Fruit fly (Drosophila melanogaster) whole organism, embryonic: ENCODE data around the gene CG3348.

ENCODE experiments used
- B-H1 ChIP-seq: fragments of 200-800 bp; sonication (Bioruptor generic); IDR thresholded peaks from 3 replicates; pipeline ENCODE4 v1.3.6; 2022; ENCODE audit warnings: missing biosample characterization, missing genetic modification characterization
- CG11456 ChIP-seq: fragments of 200-800 bp; sonication (Bioruptor generic); IDR thresholded peaks from 3 replicates; pipeline ENCODE4 v1.3.6; 2022; ENCODE audit warnings: missing biosample characterization, missing genetic modification characterization
- CG11696 ChIP-seq: fragments of 200-800 bp; sonication (Bioruptor generic); IDR thresholded peaks from 2 replicates; pipeline ENCODE4 v1.3.6; 2022; ENCODE audit warnings: missing biosample characterization, missing genetic modification characterization
- CG13775 ChIP-seq: fragments of 200-800 bp; sonication (Bioruptor generic); optimal IDR thresholded peaks from 3 replicates; lab custom pipeline; 2017; ENCODE audit warnings: missing biosample characterization, mild to moderate bottlenecking, missing genetic modification characterization
- CG14965 ChIP-seq: fragments of 200-800 bp; sonication (Bioruptor generic); optimal IDR thresholded peaks from 2 replicates; lab custom pipeline; 2016; ENCODE audit warnings: missing biosample characterization, missing genetic modification characterization, borderline replicate concordance
- CG15073 ChIP-seq: fragments of 200-800 bp; sonication (Bioruptor generic); optimal IDR thresholded peaks from 2 replicates; lab custom pipeline; 2016; ENCODE audit warnings: missing biosample characterization, missing genetic modification characterization
- CG15514 ChIP-seq: fragments of 200-800 bp; sonication (Bioruptor generic); optimal IDR thresholded peaks from 3 replicates; lab custom pipeline; 2017; ENCODE audit warnings: missing biosample characterization, missing genetic modification characterization, mild to moderate bottlenecking, moderate library complexity, missing genetic modification reagents
- CG1832 ChIP-seq: fragments of 200-800 bp; sonication (Bioruptor generic); optimal IDR thresholded peaks from 2 replicates; lab custom pipeline; 2017; ENCODE audit warnings: missing biosample characterization, mild to moderate bottlenecking, missing genetic modification characterization, inconsistent platforms
- CG31388 ChIP-seq: fragments of 200-800 bp; sonication (Bioruptor generic); optimal IDR thresholded peaks from 2 replicates; lab custom pipeline; 2016; ENCODE audit warnings: missing biosample characterization, missing genetic modification characterization
- CG5953 ChIP-seq: fragments of 200-800 bp; sonication (Bioruptor generic); IDR thresholded peaks from 2 replicates; pipeline ENCODE4 v1.3.6; 2022; ENCODE audit warnings: missing biosample characterization, missing genetic modification characterization
- CG6683 ChIP-seq: fragments of 200-800 bp; sonication (Bioruptor generic); optimal IDR thresholded peaks from 2 replicates; lab custom pipeline; 2017; ENCODE audit warnings: missing biosample characterization, mild to moderate bottlenecking, missing genetic modification characterization, missing genetic modification reagents
- CG6791 ChIP-seq: fragments of 200-800 bp; sonication (Bioruptor generic); IDR thresholded peaks from 3 replicates; pipeline ENCODE4 v1.3.6; 2022; ENCODE audit warnings: missing biosample characterization, missing genetic modification characterization; ENCODE audit not compliant: partially characterized antibody
- CG7987 ChIP-seq: fragments of 200-800 bp; sonication (Bioruptor generic); optimal IDR thresholded peaks from 2 replicates; lab custom pipeline; 2018; ENCODE audit warnings: missing biosample characterization, mild to moderate bottlenecking, missing genetic modification characterization, moderate library complexity
- Dip2 ChIP-seq: fragments of 200-800 bp; sonication (Bioruptor generic); IDR thresholded peaks from 2 replicates; pipeline ENCODE4 v1.3.6; 2022; ENCODE audit warnings: missing biosample characterization, missing genetic modification characterization
- Eip74EF ChIP-seq, 2 experiments: fragments of 200-800 bp in 1 of 2; fragments of >200 bp in 1 of 2; sonication (Bioruptor generic) in 1 of 2; optimal IDR thresholded peaks; 2 replicates each; lab custom pipeline; 2017 to 2019; ENCODE audit warnings: missing biosample characterization in 2 of 2, missing genetic modification characterization in 2 of 2, mild to moderate bottlenecking in 1 of 2, moderate library complexity in 1 of 2
- Fer1 ChIP-seq: fragments of 200-800 bp; sonication (Bioruptor generic); optimal IDR thresholded peaks from 2 replicates; lab custom pipeline; 2017; ENCODE audit warnings: missing biosample characterization, mild to moderate bottlenecking, missing genetic modification characterization
- Hr3 ChIP-seq: fragments of 200-800 bp; sonication (Bioruptor generic); optimal IDR thresholded peaks from 3 replicates; lab custom pipeline; 2016; ENCODE audit warnings: missing biosample characterization, missing genetic modification characterization
- Lpt ChIP-seq: fragments of >200 bp; optimal IDR thresholded peaks from 2 replicates; lab custom pipeline; 2018; ENCODE audit warnings: missing biosample characterization, missing genetic modification characterization
- Myb ChIP-seq: fragments of 200-800 bp; sonication (Bioruptor generic); optimal IDR thresholded peaks from 2 replicates; lab custom pipeline; 2016; ENCODE audit warnings: missing biosample characterization, missing genetic modification characterization
- Nf-YC ChIP-seq: fragments of 200-800 bp; optimal IDR thresholded peaks from 3 replicates; lab custom pipeline; 2019; ENCODE audit warnings: missing biosample characterization, mild to moderate bottlenecking, missing genetic modification characterization, moderate library complexity
- Sin3A ChIP-seq: fragments of >200 bp; optimal IDR thresholded peaks from 2 replicates; lab custom pipeline; 2018
- amos ChIP-seq: fragments of 200-800 bp; sonication (Bioruptor generic); IDR thresholded peaks from 2 replicates; pipeline ENCODE4 v1.3.6; 2022; ENCODE audit warnings: missing biosample characterization, missing genetic modification characterization; ENCODE audit not compliant: partially characterized antibody
- bcd ChIP-seq: fragments of 200-800 bp; sonication (Bioruptor generic); optimal IDR thresholded peaks from 2 replicates; lab custom pipeline; 2017; ENCODE audit warnings: missing biosample characterization, mild to moderate bottlenecking, missing genetic modification characterization
- bigmax ChIP-seq: fragments of 200-800 bp; sonication (Bioruptor generic); optimal IDR thresholded peaks from 2 replicates; lab custom pipeline; 2018; ENCODE audit warnings: missing biosample characterization, mild to moderate bottlenecking, missing genetic modification characterization
- btn ChIP-seq: fragments of 200-800 bp; sonication (Bioruptor generic); optimal IDR thresholded peaks from 2 replicates; lab custom pipeline; 2016; ENCODE audit warnings: missing biosample characterization, missing genetic modification characterization
- chn ChIP-seq: fragments of 200-800 bp; sonication (Bioruptor generic); optimal IDR thresholded peaks from 2 replicates; lab custom pipeline; 2016; ENCODE audit warnings: missing biosample characterization, missing genetic modification characterization
- cwo ChIP-seq: fragments of 200-800 bp; sonication (Bioruptor generic); optimal IDR thresholded peaks from 3 replicates; lab custom pipeline; 2017; ENCODE audit warnings: missing biosample characterization, missing genetic modification characterization, mild to moderate bottlenecking, moderate library complexity, missing genetic modification reagents
- dan ChIP-seq: fragments of 200-800 bp; sonication (Bioruptor generic); IDR thresholded peaks from 2 replicates; pipeline ENCODE4 v1.3.6; 2022; ENCODE audit warnings: missing biosample characterization, missing genetic modification characterization
- hb ChIP-seq: fragments of 200-800 bp; sonication (Bioruptor generic); IDR thresholded peaks from 3 replicates; pipeline ENCODE4 v1.3.6; 2022; ENCODE audit warnings: missing biosample characterization, missing genetic modification characterization; ENCODE audit not compliant: partially characterized antibody
- hbn ChIP-seq: fragments of 200-800 bp; sonication (Bioruptor generic); IDR thresholded peaks from 2 replicates; pipeline ENCODE4 v1.3.6; 2022; ENCODE audit warnings: missing biosample characterization, missing genetic modification characterization; ENCODE audit not compliant: partially characterized antibody
- hth ChIP-seq: fragments of >200 bp; optimal IDR thresholded peaks from 2 replicates; lab custom pipeline; 2017; ENCODE audit warnings: inconsistent platforms
- kah ChIP-seq: fragments of 200-800 bp; sonication (Bioruptor generic); optimal IDR thresholded peaks from 2 replicates; lab custom pipeline; 2018; ENCODE audit warnings: missing biosample characterization, mild to moderate bottlenecking, missing genetic modification characterization
- kni ChIP-seq: fragments of 200-800 bp; sonication (Bioruptor generic); optimal IDR thresholded peaks from 3 replicates; lab custom pipeline; 2017; ENCODE audit warnings: mild to moderate bottlenecking, missing biosample characterization, missing genetic modification reagents, missing genetic modification characterization
- lmd ChIP-seq: fragments of 200-800 bp; sonication (Bioruptor generic); IDR thresholded peaks from 2 replicates; pipeline ENCODE4 v1.3.6; 2022; ENCODE audit warnings: missing biosample characterization, missing genetic modification characterization
- maf-S ChIP-seq: fragments of 200-800 bp; sonication (Bioruptor generic); optimal IDR thresholded peaks from 2 replicates; lab custom pipeline; 2016; ENCODE audit warnings: missing biosample characterization, missing genetic modification characterization
- mirr ChIP-seq: fragments of 200-800 bp; sonication (Bioruptor generic); optimal IDR thresholded peaks from 3 replicates; lab custom pipeline; 2018; ENCODE audit warnings: missing biosample characterization, mild to moderate bottlenecking, missing genetic modification characterization
- pita ChIP-seq: fragments of 200-800 bp; sonication (Bioruptor generic); optimal IDR thresholded peaks from 2 replicates; lab custom pipeline; 2017; ENCODE audit warnings: missing biosample characterization, mild to moderate bottlenecking, missing genetic modification characterization
- prd ChIP-seq, 3 experiments: fragments of >200 bp in 2 of 3; fragments of 200-800 bp in 1 of 3; sonication (Bioruptor generic) in 1 of 3; optimal IDR thresholded peaks in 2 of 3; IDR thresholded peaks in 1 of 3; 2 replicates in 2 of 3; 3 replicates in 1 of 3; pipeline versions ENCODE4 v1.3.6 to Lab custom; 2017 to 2022; ENCODE audit warnings: missing biosample characterization in 1 of 3, missing genetic modification characterization in 1 of 3
- pros ChIP-seq: fragments of 200-800 bp; sonication (Bioruptor generic); optimal IDR thresholded peaks from 3 replicates; lab custom pipeline; 2019; ENCODE audit warnings: missing biosample characterization, mild to moderate bottlenecking, missing genetic modification characterization, moderate library complexity
- pzg ChIP-seq: fragments of 200-800 bp; sonication (Bioruptor generic); optimal IDR thresholded peaks from 3 replicates; lab custom pipeline; 2018; ENCODE audit warnings: missing biosample characterization, mild to moderate bottlenecking, missing genetic modification characterization, moderate library complexity
- sna ChIP-seq: fragments of 200-800 bp; sonication (Bioruptor generic); IDR thresholded peaks from 2 replicates; pipeline ENCODE4 v1.3.6; 2022; ENCODE audit warnings: missing biosample characterization, missing genetic modification characterization; ENCODE audit not compliant: partially characterized antibody
- so ChIP-seq: fragments of 200-800 bp; sonication (Bioruptor generic); IDR thresholded peaks from 3 replicates; pipeline ENCODE4 v1.3.6; 2022; ENCODE audit warnings: missing biosample characterization, missing genetic modification characterization
- sr ChIP-seq: fragments of 200-800 bp; sonication (Bioruptor generic); IDR thresholded peaks from 3 replicates; pipeline ENCODE4 v1.3.6; 2022; ENCODE audit warnings: missing biosample characterization, missing genetic modification characterization
- stwl ChIP-seq: fragments of 200-800 bp; sonication (Bioruptor generic); optimal IDR thresholded peaks from 3 replicates; lab custom pipeline; 2018; ENCODE audit warnings: missing biosample characterization, mild to moderate bottlenecking, missing genetic modification characterization, moderate library complexity
- tll ChIP-seq, 2 experiments: fragments of 200-800 bp in 1 of 2; fragments of >200 bp in 1 of 2; sonication (Bioruptor generic) in 1 of 2; optimal IDR thresholded peaks; 2 replicates each; lab custom pipeline; 2017 to 2019; ENCODE audit warnings: missing biosample characterization in 2 of 2, missing genetic modification characterization in 2 of 2, mild to moderate bottlenecking in 1 of 2, moderate library complexity in 1 of 2
- toy ChIP-seq: fragments of 200-800 bp; sonication (Bioruptor generic); IDR thresholded peaks from 2 replicates; pipeline ENCODE4 v1.3.6; 2022; ENCODE audit warnings: missing biosample characterization, missing genetic modification characterization
- trh ChIP-seq: fragments of 200-800 bp; sonication (Bioruptor generic); optimal IDR thresholded peaks from 2 replicates; lab custom pipeline; 2016; ENCODE audit warnings: missing biosample characterization, missing genetic modification characterization
- zfh1 ChIP-seq: fragments of 200-800 bp; sonication (Bioruptor generic); IDR thresholded peaks from 3 replicates; pipeline ENCODE4 v1.3.6; 2022; ENCODE audit warnings: missing biosample characterization, missing genetic modification characterization

CG3348 gene

DNA sequence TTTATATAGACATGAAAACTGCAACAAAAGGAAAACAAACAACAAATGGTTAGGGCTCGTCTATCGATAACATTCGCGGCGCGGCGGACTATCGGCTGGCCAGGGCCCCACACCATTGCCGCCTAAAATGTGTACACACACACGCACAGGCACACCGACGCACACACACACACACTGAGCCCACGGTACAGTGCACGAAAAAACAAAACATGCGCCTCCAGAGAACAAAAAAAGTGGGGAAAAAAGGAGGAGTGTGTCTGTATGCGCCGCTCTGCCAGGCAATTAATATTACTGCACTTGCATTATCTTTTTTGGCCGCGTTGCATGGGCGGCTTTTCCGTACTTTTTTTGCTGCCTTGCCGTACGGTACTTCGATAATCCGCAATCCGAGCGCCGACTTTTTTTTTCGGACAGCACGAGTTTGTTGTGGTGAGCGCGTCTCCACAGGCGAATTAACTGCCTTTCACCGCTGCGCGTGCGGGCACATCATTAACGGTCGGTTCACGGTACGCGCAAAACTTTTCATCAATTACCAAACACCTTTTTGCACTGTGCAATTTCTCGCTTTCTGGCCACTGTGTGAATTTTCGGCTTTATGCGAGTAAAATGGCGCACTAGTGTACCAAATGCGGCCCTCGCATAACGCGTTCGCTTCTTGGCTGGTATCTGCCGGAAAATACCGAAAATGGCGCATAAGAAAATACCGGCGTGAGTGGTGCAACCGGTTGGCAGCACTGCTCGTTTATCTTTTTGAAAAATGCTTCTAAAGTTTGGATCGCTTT, 28.4 kb downstream of the CG3348 start, which contains the start of gene woc (continued):
- no peak for TF ChIP-seq prd (optimal IDR thresholded peaks at IDR 0.05; lab: Kevin White, UChicago)
- TF ChIP-seq prd (GFP tag; IDR thresholded peaks at IDR 0.05; lab: Robert Waterston, UW), result peak; percentile 69; the same call in 2 of the 3 replicates
- no peak for TF ChIP-seq dan (GFP tag; lab: Robert Waterston, UW)
- peak; percentile 44; the same call in 1 of the 2 replicates for TF ChIP-seq lmd (GFP tag; lab: Robert Waterston, UW)
- no peak for TF ChIP-seq Dip2 (GFP tag; lab: Robert Waterston, UW)
- peak in 1 of 2 experiments; percentile 12 for TF ChIP-seq tll (GFP tag; optimal IDR thresholded peaks at IDR 0.05; lab: Kevin White, UChicago)
- no peak for TF ChIP-seq mirr (GFP tag; lab: Kevin White, UChicago)
- no peak for TF ChIP-seq Eip74EF (GFP tag; optimal IDR thresholded peaks at IDR 0.05; lab: Kevin White, UChicago)
- peak; percentile 82 for TF ChIP-seq hb (GFP tag; lab: Robert Waterston, UW)
- peak; percentile 26; the same call in 1 of the 2 replicates for TF ChIP-seq CG11696 (GFP tag; lab: Robert Waterston, UW)
- TF ChIP-seq sr, result peak; percentile 59; the same call in 1 of the 3 replicates
- no peak for TF ChIP-seq hth (lab: Kevin White, UChicago)
- TF ChIP-seq maf-S, result peak; percentile 72
- TF ChIP-seq CG6791 (GFP tag; lab: Robert Waterston, UW), result peak; percentile 87
- peak; percentile 17 for TF ChIP-seq trh
- TF ChIP-seq Myb, result peak; percentile 73
- no peak for TF ChIP-seq toy (GFP tag; lab: Robert Waterston, UW)
- TF ChIP-seq bcd (GFP tag; lab: Kevin White, UChicago), result peak; percentile 54
- TF ChIP-seq Nf-YC (tag; lab: Kevin White, UChicago), result no peak
- peak; percentile 86 for TF ChIP-seq Sin3A (lab: Kevin White, UChicago)
- peak; percentile 28; the same call in 1 of the 3 replicates for TF ChIP-seq so (GFP tag; lab: Robert Waterston, UW)
- peak; percentile 40 for TF ChIP-seq bigmax (GFP tag; lab: Kevin White, UChicago)
- no peak for TF ChIP-seq B-H1 (GFP tag; lab: Robert Waterston, UW)
- no peak for TF ChIP-seq pros
- no peak for TF ChIP-seq CG1832
- TF ChIP-seq CG7987 (GFP tag; lab: Kevin White, UChicago), result peak; percentile 3
- TF ChIP-seq cwo (GFP tag; lab: Kevin White, UChicago), result peak; percentile 57
- peak; percentile 75 for TF ChIP-seq sna (GFP tag; lab: Robert Waterston, UW)
- TF ChIP-seq Hr3 (GFP tag; lab: Kevin White, UChicago), result peak; percentile 38
- TF ChIP-seq CG6683 (GFP tag; lab: Kevin White, UChicago), result no peak
- peak; percentile 59 for TF ChIP-seq chn (GFP tag; lab: Kevin White, UChicago)
- TF ChIP-seq Fer1 (GFP tag; lab: Kevin White, UChicago), result no peak
- TF ChIP-seq pita (GFP tag; lab: Kevin White, UChicago), result no peak
- peak; percentile 90 for TF ChIP-seq stwl (tag; lab: Kevin White, UChicago)
- no peak for TF ChIP-seq CG15073 (GFP tag; lab: Kevin White, UChicago)
- no peak for TF ChIP-seq CG15514 (GFP tag; lab: Kevin White, UChicago)
- TF ChIP-seq CG11456, result peak; percentile 56; the same call in 1 of the 3 replicates
- no peak for TF ChIP-seq CG5953
- TF ChIP-seq CG14965, result no peak
- no peak for TF ChIP-seq btn (GFP tag; lab: Kevin White, UChicago)
- peak; percentile 65 for TF ChIP-seq CG13775
- peak; percentile 51; the same call in 2 of the 3 replicates for TF ChIP-seq zfh1
- no peak for TF ChIP-seq kni
- peak; percentile 71 for TF ChIP-seq hbn
- no peak for TF ChIP-seq Lpt (GFP tag; lab: Kevin White, UChicago)
- TF ChIP-seq CG31388, result no peak
- peak; percentile 91 for TF ChIP-seq pzg (GFP tag; lab: Kevin White, UChicago)
- peak; percentile 85 for TF ChIP-seq amos (GFP tag; lab: Robert Waterston, UW)
- TF ChIP-seq kah, result no peak
